Worm (Caenorhabditis elegans): ENCODE data around the gene tin-9.1.

ce11 chrIV:7025835-7026234 lies 18.6 kb downstream of the tin-9.1 start:
- TF ChIP-seq ztf-29 (GFP tag; IDR thresholded peaks at IDR 0.05): no peak
- TF ChIP-seq klf-2 (GFP tag; conservative IDR thresholded peaks at IDR 0.05): no peak

Measured in whole organism, midembryonic.